Worm (Caenorhabditis elegans): ENCODE measurements around the gene Y39F10A.3.

Gene Y39F10A.3

ce11 chrII:814737-815136 lies 31.9 kb upstream of the Y39F10A.3 start, which contains the start of gene msrp-3:
Gene msrp-3, minus strand, starts transcription at chrII:814837.
- TF ChIP-seq nhr-67 (tag; optimal IDR thresholded peaks at IDR 0.05) (no peak), unc-62 (GFP tag; optimal IDR thresholded peaks at IDR 0.05) (no peak), ztf-11 (tag; optimal IDR thresholded peaks at IDR 0.05) (no peak), nhr-76 (tag; optimal IDR thresholded peaks at IDR 0.05) (no peak), lin-15B (tag; optimal IDR thresholded peaks at IDR 0.05) (no peak), sea-2 (GFP tag; optimal IDR thresholded peaks at IDR 0.05) (no peak), zag-1 (tag; optimal IDR thresholded peaks at IDR 0.05) (no peak), ceh-16 (tag; optimal IDR thresholded peaks at IDR 0.05) (no peak), pqm-1 (tag; optimal IDR thresholded peaks at IDR 0.05) (no peak), daf-12 (tag; optimal IDR thresholded peaks at IDR 0.05) (no peak), ceh-82 (tag; optimal IDR thresholded peaks at IDR 0.05) (no peak), egl-27 (tag; optimal IDR thresholded peaks at IDR 0.05) (no peak), ZK546.5 (tag; optimal IDR thresholded peaks at IDR 0.05) (no peak), nhr-23 (tag; optimal IDR thresholded peaks at IDR 0.05) (no peak), skn-1 (tag; optimal IDR thresholded peaks at IDR 0.05) (no peak), mdl-1 (tag; optimal IDR thresholded peaks at IDR 0.05) (no peak), lsy-12 (tag; optimal IDR thresholded peaks at IDR 0.05) (no peak), nhr-28 (tag; optimal IDR thresholded peaks at IDR 0.05) (no peak), jun-1 (tag; optimal IDR thresholded peaks at IDR 0.05) (no peak), ceh-28 (tag; optimal IDR thresholded peaks at IDR 0.05) (no peak)

DNA sequence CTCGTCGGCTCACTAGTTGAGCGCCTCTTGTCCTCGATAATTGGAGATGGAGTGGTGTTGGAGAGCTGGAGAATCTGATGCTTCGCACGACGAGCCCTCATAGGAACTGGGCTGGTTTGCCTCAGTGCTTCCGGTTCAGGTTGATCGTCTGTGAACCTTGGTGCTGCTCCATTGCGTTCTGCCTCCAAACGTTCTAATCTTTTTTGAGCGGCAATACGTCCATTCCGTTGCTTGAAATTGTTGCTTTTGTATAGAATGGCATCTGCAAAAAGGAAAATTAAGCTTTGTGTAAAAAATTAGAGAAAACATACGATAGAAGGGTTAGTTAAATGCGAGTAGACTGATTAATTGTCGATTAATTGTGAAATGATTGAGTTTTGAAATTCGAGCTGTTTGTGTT lies 30.1 kb upstream of the Y39F10A.3 start, which contains the start of gene F46F5.5:
F46F5.5 (minus strand) TSS at position 101 of the 400 bp plus-strand sequence.
- no peak for TF ChIP-seq nhr-23 (tag; optimal IDR thresholded peaks at IDR 0.05)
- TF ChIP-seq nhr-12 (tag; optimal IDR thresholded peaks at IDR 0.05), result no peak
- no peak for TF ChIP-seq mml-1 (tag; optimal IDR thresholded peaks at IDR 0.05)
- no peak for TF ChIP-seq lin-39 (tag; optimal IDR thresholded peaks at IDR 0.05)
- TF ChIP-seq pqm-1 (tag; optimal IDR thresholded peaks at IDR 0.05), result no peak
- no peak for TF ChIP-seq nhr-77 (tag; optimal IDR thresholded peaks at IDR 0.05)
- no peak for TF ChIP-seq ama-1 (optimal IDR thresholded peaks at IDR 0.05)
- TF ChIP-seq elt-1 (tag; optimal IDR thresholded peaks at IDR 0.05), result no peak
- no peak for TF ChIP-seq lsy-12 (tag; optimal IDR thresholded peaks at IDR 0.05)
- no peak for TF ChIP-seq ceh-28 (tag; optimal IDR thresholded peaks at IDR 0.05)
- no peak for TF ChIP-seq tbx-2 (tag; optimal IDR thresholded peaks at IDR 0.05)
- TF ChIP-seq nhr-237 (tag; optimal IDR thresholded peaks at IDR 0.05), result no peak
- no peak for TF ChIP-seq ZK546.5 (tag; optimal IDR thresholded peaks at IDR 0.05)
- no peak for TF ChIP-seq nfya-1 (tag; optimal IDR thresholded peaks at IDR 0.05; ENCODE audit: insufficient read depth)
- no peak for TF ChIP-seq R02D3.7 (tag; optimal IDR thresholded peaks at IDR 0.05)
- TF ChIP-seq ztf-11 (tag; optimal IDR thresholded peaks at IDR 0.05), result no peak
- no peak for TF ChIP-seq fkh-2 (tag; optimal IDR thresholded peaks at IDR 0.05)
- no peak for TF ChIP-seq fos-1 (tag; optimal IDR thresholded peaks at IDR 0.05)
- no peak for TF ChIP-seq nhr-11 (tag; optimal IDR thresholded peaks at IDR 0.05)
- no peak for TF ChIP-seq nhr-76 (tag; optimal IDR thresholded peaks at IDR 0.05)

DNA sequence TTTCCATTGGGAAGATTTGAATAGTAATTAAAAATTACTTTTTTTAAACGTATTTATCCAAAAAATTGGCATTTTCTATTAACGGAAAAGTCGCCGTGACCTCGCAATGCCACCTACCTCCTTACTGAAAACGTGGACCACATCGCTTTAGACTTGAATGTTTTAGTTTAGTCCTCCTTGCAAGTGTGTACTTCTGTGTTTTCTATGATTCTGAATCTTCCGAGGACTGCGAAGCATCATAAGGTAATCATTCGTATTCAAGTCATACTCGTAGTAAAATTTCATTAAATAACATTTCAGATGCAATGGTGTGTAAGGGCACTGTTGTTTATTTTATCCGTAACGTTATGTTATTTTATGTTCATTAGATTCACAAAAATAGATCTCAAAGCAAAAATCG lies 25.7 kb upstream of the Y39F10A.3 start, which contains the start of gene F46F5.11:
F46F5.11 (plus strand) TSS at position 301 of the 400 bp plus-strand sequence.
- no peak for TF ChIP-seq nhr-237 (tag; optimal IDR thresholded peaks at IDR 0.05)
- TF ChIP-seq mml-1 (tag; optimal IDR thresholded peaks at IDR 0.05), result no peak
- no peak for TF ChIP-seq nhr-77 (tag; optimal IDR thresholded peaks at IDR 0.05)
- no peak for TF ChIP-seq tbx-2 (tag; optimal IDR thresholded peaks at IDR 0.05)
- no peak for TF ChIP-seq mdl-1 (tag; optimal IDR thresholded peaks at IDR 0.05)
- TF ChIP-seq elt-1 (tag; optimal IDR thresholded peaks at IDR 0.05), result no peak
- TF ChIP-seq snpc-4 (tag; optimal IDR thresholded peaks at IDR 0.05), result no peak

DNA sequence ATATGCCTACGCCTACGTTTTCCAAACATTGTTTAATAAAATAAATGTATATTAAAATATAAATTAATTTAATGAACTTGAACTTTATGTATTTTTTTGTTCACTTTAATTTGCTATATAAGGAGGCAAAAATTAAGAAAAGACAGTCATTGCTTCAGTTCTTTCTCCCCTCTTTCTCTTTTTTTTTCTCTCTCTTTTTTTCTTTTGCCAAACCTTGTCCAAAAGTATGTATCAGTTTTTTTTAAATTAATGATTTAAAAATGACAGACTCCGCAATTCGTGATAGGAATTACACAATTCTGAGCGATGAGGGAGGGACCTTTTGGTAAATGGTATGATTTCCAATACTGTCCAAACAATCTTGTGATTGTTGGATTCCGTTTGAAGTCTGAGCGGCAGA lies 20.2 kb upstream of the Y39F10A.3 start, which contains the start of gene F46F5.13:
F46F5.13 (plus strand) TSS at position 301 of the 400 bp plus-strand sequence.
- TF ChIP-seq lin-15B (tag; optimal IDR thresholded peaks at IDR 0.05), result no peak
- TF ChIP-seq egl-5 (tag; optimal IDR thresholded peaks at IDR 0.05), result no peak
- TF ChIP-seq egl-27 (tag; optimal IDR thresholded peaks at IDR 0.05), result no peak
- no peak for TF ChIP-seq nhr-237 (tag; optimal IDR thresholded peaks at IDR 0.05)
- TF ChIP-seq nhr-76 (tag; optimal IDR thresholded peaks at IDR 0.05), result no peak
- TF ChIP-seq ceh-82 (tag; optimal IDR thresholded peaks at IDR 0.05), result no peak
- TF ChIP-seq mdl-1 (tag; optimal IDR thresholded peaks at IDR 0.05), result no peak
- no peak for TF ChIP-seq skn-1 (tag; optimal IDR thresholded peaks at IDR 0.05)
- TF ChIP-seq lin-39 (tag; optimal IDR thresholded peaks at IDR 0.05), result no peak
- TF ChIP-seq nhr-28 (tag; optimal IDR thresholded peaks at IDR 0.05), result no peak
- no peak for TF ChIP-seq fkh-2 (tag; optimal IDR thresholded peaks at IDR 0.05)
- no peak for TF ChIP-seq daf-12 (tag; optimal IDR thresholded peaks at IDR 0.05)
- no peak for TF ChIP-seq R02D3.7 (tag; optimal IDR thresholded peaks at IDR 0.05)
- TF ChIP-seq ztf-11 (tag; optimal IDR thresholded peaks at IDR 0.05), result no peak
- TF ChIP-seq nfya-1 (tag; optimal IDR thresholded peaks at IDR 0.05; ENCODE audit: insufficient read depth), result no peak

All from whole organism, L3 larva.